Worm (Caenorhabditis elegans): Measurements from ENCODE around the gene F40A3.6.

The F40A3.6 gene

DNA sequence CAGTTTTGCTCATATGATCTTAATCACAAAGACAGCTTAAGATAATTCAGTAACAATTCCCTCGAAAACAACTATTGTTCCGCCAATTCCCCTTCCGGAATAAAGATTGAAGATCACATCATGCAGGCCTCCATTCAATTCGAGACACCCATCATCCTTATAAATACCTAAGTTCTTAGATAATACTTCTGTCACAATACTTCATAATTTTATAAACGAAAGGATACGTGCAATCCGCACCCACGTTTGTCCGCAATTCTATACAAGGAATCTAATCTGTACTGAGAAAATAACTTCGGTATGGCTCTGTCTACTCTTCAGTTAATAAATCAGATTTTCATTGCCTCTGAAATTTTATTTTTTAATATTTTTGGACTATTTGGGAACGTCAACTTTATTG, 35.0 kb upstream of the F40A3.6 start, which contains the start of gene srsx-5:
srsx-5 (plus strand) TSS at position 301 of the 400 bp plus-strand sequence.
- TF ChIP-seq aha-1 (tag) (no peak), ZK546.5 (tag; optimal IDR thresholded peaks at IDR 0.05) (no peak), nhr-76 (tag; optimal IDR thresholded peaks at IDR 0.05) (no peak), lin-29 (GFP tag; IDR thresholded peaks at IDR 0.05) (no peak), mdl-1 (tag; optimal IDR thresholded peaks at IDR 0.05) (no peak), nhr-48 (tag; optimal IDR thresholded peaks at IDR 0.05) (no peak), R02D3.7 (tag; optimal IDR thresholded peaks at IDR 0.05) (no peak), madf-5 (GFP tag; IDR thresholded peaks at IDR 0.05) (no peak), daf-8 (GFP tag; IDR thresholded peaks at IDR 0.05) (no peak), mxl-3 (GFP tag; optimal IDR thresholded peaks at IDR 0.05) (no peak), nhr-25 (tag; optimal IDR thresholded peaks at IDR 0.05; ENCODE audit: borderline replicate concordance, insufficient read depth) (no peak), mxl-2 (GFP tag; conservative IDR thresholded peaks at IDR 0.05) (no peak), Y105C5A.15 (GFP tag; IDR thresholded peaks at IDR 0.05) (no peak), mes-2 (tag; optimal IDR thresholded peaks at IDR 0.05; ENCODE audit: poor library complexity, severe bottlenecking) (no peak), nhr-28 (tag; optimal IDR thresholded peaks at IDR 0.05) (no peak), unc-39 (tag; optimal IDR thresholded peaks at IDR 0.05) (no peak)

DNA sequence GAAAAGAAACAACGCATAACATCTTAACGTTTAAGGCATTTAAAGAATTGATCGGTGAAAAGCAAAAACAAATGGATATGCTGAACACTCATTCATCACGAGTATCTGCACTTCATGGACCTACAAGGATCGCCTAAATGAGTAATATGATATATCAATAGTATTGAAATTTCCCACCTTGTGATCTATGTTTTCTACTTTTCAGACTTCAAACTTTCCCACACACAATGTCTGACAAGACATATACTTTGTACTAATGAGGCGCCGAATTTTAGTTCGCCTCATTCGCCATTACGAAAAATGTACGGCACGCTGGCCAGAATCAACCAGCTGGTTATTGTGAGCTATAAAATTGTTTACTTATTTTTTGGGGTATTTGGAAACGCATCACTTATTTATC, 33.1 kb upstream of the F40A3.6 start, which contains the start of gene srsx-6:
srsx-6 (plus strand) TSS at position 301 of the 400 bp plus-strand sequence.
- TF ChIP-seq lir-3 (tag; optimal IDR thresholded peaks at IDR 0.05) (no peak), nhr-102 (tag; optimal IDR thresholded peaks at IDR 0.05) (no peak), ctbp-1 (GFP tag; IDR thresholded peaks at IDR 0.05) (no peak), ces-1 (GFP tag; optimal IDR thresholded peaks at IDR 0.05) (no peak), attf-4 (tag; optimal IDR thresholded peaks at IDR 0.05) (no peak), F49E8.2 (tag; optimal IDR thresholded peaks at IDR 0.05; ENCODE audit: borderline replicate concordance) (no peak), php-3 (GFP tag; IDR thresholded peaks at IDR 0.05) (no peak), nhr-48 (tag; optimal IDR thresholded peaks at IDR 0.05) (no peak), lin-1 (GFP tag; IDR thresholded peaks at IDR 0.05) (no peak), tag-97 (GFP tag; IDR thresholded peaks at IDR 0.05) (no peak), madf-9 (GFP tag; conservative IDR thresholded peaks at IDR 0.05) (no peak), Y75B8A.6 (GFP tag; IDR thresholded peaks at IDR 0.05) (no peak), zip-2 (tag; optimal IDR thresholded peaks at IDR 0.05) (no peak), lin-13 (GFP tag; optimal IDR thresholded peaks at IDR 0.05) (no peak), ama-1 (optimal IDR thresholded peaks at IDR 0.05) (no peak), daf-12 (tag; optimal IDR thresholded peaks at IDR 0.05) (no peak), mdt-29 (GFP tag; IDR thresholded peaks at IDR 0.05) (no peak), rbr-2 (tag; optimal IDR thresholded peaks at IDR 0.05) (no peak), nhr-77 (tag; optimal IDR thresholded peaks at IDR 0.05) (no peak)

DNA sequence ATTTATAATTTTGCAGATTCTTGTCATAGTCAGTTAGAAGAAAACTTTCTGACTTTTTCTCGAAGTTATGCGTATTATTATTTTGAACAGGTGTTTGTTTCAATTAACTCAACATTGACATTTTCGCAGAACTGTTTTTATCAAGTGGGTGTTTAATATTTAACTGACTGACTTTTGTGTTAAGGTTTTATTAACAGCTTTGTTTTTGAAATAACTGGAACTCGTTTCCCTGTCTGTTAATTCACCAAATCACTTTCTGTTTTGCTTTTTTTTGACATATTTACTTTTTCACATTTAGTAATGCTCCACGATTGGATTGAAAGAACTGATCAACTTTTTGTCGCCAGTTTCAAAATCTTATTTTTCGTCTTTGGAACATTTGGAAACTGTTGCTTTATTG, 31.8 kb upstream of the F40A3.6 start, which contains the start of gene srsx-7:
srsx-7 (plus strand) TSS at position 301 of the 400 bp plus-strand sequence.
- no peak for TF ChIP-seq F10B5.3 (tag; optimal IDR thresholded peaks at IDR 0.05)
- no peak for TF ChIP-seq nhr-11 (tag; optimal IDR thresholded peaks at IDR 0.05)
- no peak for TF ChIP-seq mep-1 (tag; optimal IDR thresholded peaks at IDR 0.05)
- TF ChIP-seq D1046.2 (GFP tag; IDR thresholded peaks at IDR 0.05) = no peak
- no peak for TF ChIP-seq ceh-82 (tag; optimal IDR thresholded peaks at IDR 0.05)
- no peak for TF ChIP-seq daf-12 (tag; optimal IDR thresholded peaks at IDR 0.05)
- TF ChIP-seq dmd-9 (GFP tag; IDR thresholded peaks at IDR 0.05) = no peak
- TF ChIP-seq spr-1 (tag; optimal IDR thresholded peaks at IDR 0.05) = no peak
- no peak for TF ChIP-seq ama-1 (optimal IDR thresholded peaks at IDR 0.05)
- TF ChIP-seq F44E2.7 (GFP tag; IDR thresholded peaks at IDR 0.05) = no peak
- no peak for TF ChIP-seq hlh-11 (tag; optimal IDR thresholded peaks at IDR 0.05)
- TF ChIP-seq skn-1 (tag; optimal IDR thresholded peaks at IDR 0.05) = no peak
- no peak for TF ChIP-seq saeg-2 (GFP tag; IDR thresholded peaks at IDR 0.05)
- TF ChIP-seq sdz-12 (GFP tag; optimal IDR thresholded peaks at IDR 0.05) = no peak
- no peak for TF ChIP-seq ceh-62 (tag; optimal IDR thresholded peaks at IDR 0.05)
- TF ChIP-seq nhr-25 (tag; optimal IDR thresholded peaks at IDR 0.05; ENCODE audit: borderline replicate concordance, insufficient read depth) = no peak
- TF ChIP-seq nhr-28 (tag; optimal IDR thresholded peaks at IDR 0.05) = no peak
- no peak for TF ChIP-seq Y105C5A.15 (GFP tag; IDR thresholded peaks at IDR 0.05)
- no peak for TF ChIP-seq ztf-11 (tag; optimal IDR thresholded peaks at IDR 0.05)

Data from whole organism, L4 larva.